Worm (Caenorhabditis elegans): Measurements from ENCODE around the gene F21C10.3.

Gene F21C10.3

ce11 chrV:9094976-9095375 is 32.9 kb upstream of the F21C10.3 start:
- TF ChIP-seq dmd-4 (tag; optimal IDR thresholded peaks at IDR 0.05) = no peak
- TF ChIP-seq C34F6.9 (tag; optimal IDR thresholded peaks at IDR 0.05) = peak; percentile 20
- no peak for TF ChIP-seq snpc-4 (tag; optimal IDR thresholded peaks at IDR 0.05)
- no peak for TF ChIP-seq gmeb-1 (tag; optimal IDR thresholded peaks at IDR 0.05)
- peak in 1 of 2 experiments; percentile 5 for TF ChIP-seq lsy-2 (tag; optimal IDR thresholded peaks at IDR 0.05)
- no peak for TF ChIP-seq nhr-129 (tag; optimal IDR thresholded peaks at IDR 0.05)
- TF ChIP-seq lin-13 (GFP tag; optimal IDR thresholded peaks at IDR 0.05) = no peak
- no peak for TF ChIP-seq nhr-12 (tag; optimal IDR thresholded peaks at IDR 0.05)
- TF ChIP-seq mbf-1 (tag; optimal IDR thresholded peaks at IDR 0.05) = no peak
- TF ChIP-seq sma-9 (GFP tag; optimal IDR thresholded peaks at IDR 0.05) = peak; percentile 43
- no peak for TF ChIP-seq sma-9 (tag; optimal IDR thresholded peaks at IDR 0.05)
- TF ChIP-seq crh-2 (tag; optimal IDR thresholded peaks at IDR 0.05) = peak; percentile 13
- TF ChIP-seq mdl-1 (tag; optimal IDR thresholded peaks at IDR 0.05) = no peak
- TF ChIP-seq ceh-82 (tag; optimal IDR thresholded peaks at IDR 0.05) = no peak
- TF ChIP-seq F13H6.1 (tag; optimal IDR thresholded peaks at IDR 0.05) = no peak
- no peak for TF ChIP-seq unc-55 (GFP tag; optimal IDR thresholded peaks at IDR 0.05)
- TF ChIP-seq lin-39 (tag; optimal IDR thresholded peaks at IDR 0.05) = no peak
- no peak for TF ChIP-seq aly-2 (tag; optimal IDR thresholded peaks at IDR 0.05)
- TF ChIP-seq nhr-11 (tag; optimal IDR thresholded peaks at IDR 0.05) = no peak
- TF ChIP-seq nhr-21 (tag; optimal IDR thresholded peaks at IDR 0.05) = no peak

- no peak for TF ChIP-seq nhr-237 (tag; optimal IDR thresholded peaks at IDR 0.05)
- peak; percentile 96 for TF ChIP-seq nhr-21 (tag; optimal IDR thresholded peaks at IDR 0.05)
- no peak for TF ChIP-seq skn-1 (tag; optimal IDR thresholded peaks at IDR 0.05)
- no peak for TF ChIP-seq elt-1 (tag; optimal IDR thresholded peaks at IDR 0.05)
- peak; percentile 85 for TF ChIP-seq nhr-6 (tag; optimal IDR thresholded peaks at IDR 0.05)
- no peak for TF ChIP-seq nhr-11 (tag; optimal IDR thresholded peaks at IDR 0.05)
- no peak for TF ChIP-seq ceh-82 (tag; optimal IDR thresholded peaks at IDR 0.05)
- no peak for TF ChIP-seq nhr-23 (tag; optimal IDR thresholded peaks at IDR 0.05)
- peak; percentile 17 for TF ChIP-seq mab-5 (tag; optimal IDR thresholded peaks at IDR 0.05)
- TF ChIP-seq dmd-4 (tag; optimal IDR thresholded peaks at IDR 0.05) = no peak
- TF ChIP-seq Y55F3AM.14 (GFP tag; optimal IDR thresholded peaks at IDR 0.05) = peak; percentile 88
- TF ChIP-seq unc-39 (tag; optimal IDR thresholded peaks at IDR 0.05) = no peak
- TF ChIP-seq mbf-1 (tag; optimal IDR thresholded peaks at IDR 0.05) = no peak
- no peak for TF ChIP-seq ama-1 (optimal IDR thresholded peaks at IDR 0.05)
- TF ChIP-seq ztf-1 (GFP tag; conservative IDR thresholded peaks at IDR 0.05) = no peak
- TF ChIP-seq sma-9 (GFP tag; optimal IDR thresholded peaks at IDR 0.05) = peak; percentile 99
- peak; percentile 34 for TF ChIP-seq sma-9 (tag; optimal IDR thresholded peaks at IDR 0.05)
- TF ChIP-seq snpc-4 (tag; optimal IDR thresholded peaks at IDR 0.05) = peak; percentile 68
- no peak for TF ChIP-seq ZK546.5 (tag; optimal IDR thresholded peaks at IDR 0.05)
- TF ChIP-seq nhr-12 (tag; optimal IDR thresholded peaks at IDR 0.05) = no peak
- TF ChIP-seq ceh-16 (tag; optimal IDR thresholded peaks at IDR 0.05) = no peak
- peak; percentile 72 for TF ChIP-seq blmp-1 (tag; optimal IDR thresholded peaks at IDR 0.05; ENCODE audit: insufficient read depth)
- TF ChIP-seq elt-3 (tag; optimal IDR thresholded peaks at IDR 0.05) = no peak
- TF ChIP-seq egl-27 (tag; optimal IDR thresholded peaks at IDR 0.05) = peak; percentile 85
- TF ChIP-seq lin-11 (tag; optimal IDR thresholded peaks at IDR 0.05) = no peak
- no peak for TF ChIP-seq R02D3.7 (tag; optimal IDR thresholded peaks at IDR 0.05)
- no peak for TF ChIP-seq nhr-10 (tag; optimal IDR thresholded peaks at IDR 0.05)
- peak; percentile 63 to 89 for TF ChIP-seq mdl-1 (tag; optimal IDR thresholded peaks at IDR 0.05)
- TF ChIP-seq lsy-2 (tag; optimal IDR thresholded peaks at IDR 0.05) = peak in 1 of 2 experiments; percentile 85
- TF ChIP-seq ztf-4 (tag; optimal IDR thresholded peaks at IDR 0.05) = peak; percentile 86
- TF ChIP-seq ztf-11 (tag; optimal IDR thresholded peaks at IDR 0.05) = no peak
- TF ChIP-seq aly-2 (tag; optimal IDR thresholded peaks at IDR 0.05) = no peak
- no peak for TF ChIP-seq alr-1 (tag; optimal IDR thresholded peaks at IDR 0.05)
- TF ChIP-seq nhr-129 (tag; optimal IDR thresholded peaks at IDR 0.05) = peak; percentile 88
- TF ChIP-seq sem-4 (tag; optimal IDR thresholded peaks at IDR 0.05) = peak; percentile 77
- peak; percentile 73 for TF ChIP-seq lin-13 (GFP tag; optimal IDR thresholded peaks at IDR 0.05)
- peak; percentile 86 for TF ChIP-seq C34F6.9 (tag; optimal IDR thresholded peaks at IDR 0.05)
- no peak for TF ChIP-seq zag-1 (tag; optimal IDR thresholded peaks at IDR 0.05)
- TF ChIP-seq unc-55 (GFP tag; optimal IDR thresholded peaks at IDR 0.05) = peak; percentile 29
- peak; percentile 97 for TF ChIP-seq nhr-25 (tag; optimal IDR thresholded peaks at IDR 0.05)
- peak; percentile 96 for TF ChIP-seq F13H6.1 (tag; optimal IDR thresholded peaks at IDR 0.05)
- TF ChIP-seq peb-1 (tag; optimal IDR thresholded peaks at IDR 0.05) = no peak
- TF ChIP-seq lin-39 (tag; optimal IDR thresholded peaks at IDR 0.05) = no peak
- TF ChIP-seq unc-62 (GFP tag; optimal IDR thresholded peaks at IDR 0.05) = no peak
- TF ChIP-seq nhr-77 (tag; optimal IDR thresholded peaks at IDR 0.05) = no peak
- TF ChIP-seq sma-3 (GFP tag; optimal IDR thresholded peaks at IDR 0.05) = peak; percentile 93
- peak; percentile 70 for TF ChIP-seq fos-1 (tag; optimal IDR thresholded peaks at IDR 0.05)
- peak; percentile 88 for TF ChIP-seq crh-2 (tag; optimal IDR thresholded peaks at IDR 0.05)
- TF ChIP-seq gmeb-1 (tag; optimal IDR thresholded peaks at IDR 0.05) = peak; percentile 73
These were observed 32.1 kb upstream of the F21C10.3 start, which contains the start of gene F21C10.10 for ce11 chrV:9095613-9096317. TSS of gene F21C10.10 (plus strand) at chrV:9096267.

Data from whole organism, L2 larva.